Fruit fly (Drosophila melanogaster) whole organism, embryonic: ENCODE data around the gene CG3434.

ENCODE experiments used
- Antp ChIP-seq: fragments of 200-800 bp; sonication (Bioruptor generic); optimal IDR thresholded peaks from 3 replicates; lab custom pipeline; 2016; ENCODE audit warnings: missing biosample characterization, missing genetic modification characterization
- CG10147 ChIP-seq: fragments of 200-800 bp; sonication (Bioruptor generic); optimal IDR thresholded peaks from 2 replicates; lab custom pipeline; 2019; ENCODE audit warnings: missing biosample characterization, mild to moderate bottlenecking, missing genetic modification characterization, moderate library complexity
- CG10462 ChIP-seq: fragments of 200-800 bp; sonication (Bioruptor generic); optimal IDR thresholded peaks from 2 replicates; lab custom pipeline; 2016; ENCODE audit warnings: missing biosample characterization, missing genetic modification characterization
- CG11247 ChIP-seq: fragments of 200-800 bp; sonication (Bioruptor generic); IDR thresholded peaks from 2 replicates; pipeline ENCODE4 v1.3.6; 2022; ENCODE audit warnings: missing biosample characterization, missing genetic modification characterization
- CG11504 ChIP-seq: fragments of 200-800 bp; sonication (Bioruptor generic); optimal IDR thresholded peaks from 3 replicates; lab custom pipeline; 2019; ENCODE audit warnings: missing biosample characterization, mild to moderate bottlenecking, missing genetic modification characterization, moderate library complexity
- CG12659 ChIP-seq: fragments of 200-800 bp; sonication (Bioruptor generic); optimal IDR thresholded peaks from 3 replicates; lab custom pipeline; 2017; ENCODE audit warnings: mild to moderate bottlenecking, missing biosample characterization, missing genetic modification reagents, missing genetic modification characterization
- CG13894 ChIP-seq: fragments of 200-800 bp; sonication (Bioruptor generic); optimal IDR thresholded peaks from 3 replicates; lab custom pipeline; 2018; ENCODE audit warnings: missing biosample characterization, mild to moderate bottlenecking, missing genetic modification characterization, moderate library complexity
- CG1529 ChIP-seq: fragments of 200-800 bp; sonication (Bioruptor generic); optimal IDR thresholded peaks from 3 replicates; lab custom pipeline; 2018; ENCODE audit warnings: missing biosample characterization, missing genetic modification characterization
- CG1792 ChIP-seq: fragments of 200-800 bp; sonication (Bioruptor generic); optimal IDR thresholded peaks from 2 replicates; lab custom pipeline; 2016; ENCODE audit warnings: missing biosample characterization, missing genetic modification characterization
- CG18262 ChIP-seq: fragments of 200-800 bp; optimal IDR thresholded peaks from 3 replicates; lab custom pipeline; 2019; ENCODE audit warnings: missing biosample characterization, mild to moderate bottlenecking, missing genetic modification characterization, moderate library complexity
- CG2116 ChIP-seq: fragments of 200-800 bp; sonication (Bioruptor generic); optimal IDR thresholded peaks from 3 replicates; lab custom pipeline; 2018; ENCODE audit warnings: missing biosample characterization, mild to moderate bottlenecking, missing genetic modification characterization
- CG31365 ChIP-seq: fragments of 200-800 bp; sonication (Bioruptor generic); optimal IDR thresholded peaks from 2 replicates; lab custom pipeline; 2018; ENCODE audit warnings: missing biosample characterization, mild to moderate bottlenecking, missing genetic modification characterization
- CG34224 ChIP-seq: fragments of 200-800 bp; sonication (Bioruptor generic); IDR thresholded peaks from 3 replicates; pipeline ENCODE4 v1.3.6; 2022; ENCODE audit warnings: missing biosample characterization, missing genetic modification characterization; ENCODE audit not compliant: partially characterized antibody
- CG4424 ChIP-seq: fragments of 200-800 bp; sonication (Bioruptor generic); optimal IDR thresholded peaks from 3 replicates; lab custom pipeline; 2016; ENCODE audit warnings: missing biosample characterization, missing genetic modification characterization
- CG6689 ChIP-seq: fragments of 200-800 bp; sonication (Bioruptor generic); IDR thresholded peaks from 2 replicates; pipeline ENCODE4 v1.3.6; 2022; ENCODE audit warnings: missing biosample characterization, missing genetic modification characterization
- CG6813 ChIP-seq: fragments of 200-800 bp; sonication (Bioruptor generic); optimal IDR thresholded peaks from 2 replicates; lab custom pipeline; 2017; ENCODE audit warnings: missing biosample characterization, missing genetic modification characterization, mild to moderate bottlenecking, moderate library complexity, missing genetic modification reagents
- CkIIα-i1 ChIP-seq: fragments of 200-800 bp; sonication (Bioruptor generic); IDR thresholded peaks from 2 replicates; pipeline ENCODE4 v1.3.6; 2022; ENCODE audit warnings: missing biosample characterization, missing genetic modification characterization
- Dbx ChIP-seq: fragments of 200-800 bp; sonication (Bioruptor generic); IDR thresholded peaks from 3 replicates; pipeline ENCODE4 v1.3.6; 2022; ENCODE audit warnings: missing biosample characterization, missing genetic modification characterization
- Eip74EF ChIP-seq, 2 experiments: fragments of 200-800 bp in 1 of 2; fragments of >200 bp in 1 of 2; sonication (Bioruptor generic) in 1 of 2; optimal IDR thresholded peaks; 2 replicates each; lab custom pipeline; 2017 to 2019; ENCODE audit warnings: missing biosample characterization in 2 of 2, missing genetic modification characterization in 2 of 2, mild to moderate bottlenecking in 1 of 2, moderate library complexity in 1 of 2
- Ets65A ChIP-seq: fragments of 200-800 bp; sonication (Bioruptor generic); peaks from one replicate; lab custom pipeline; 2016; ENCODE audit warnings: missing biosample characterization, missing genetic modification characterization
- Fer1 ChIP-seq: fragments of 200-800 bp; sonication (Bioruptor generic); optimal IDR thresholded peaks from 2 replicates; lab custom pipeline; 2017; ENCODE audit warnings: missing biosample characterization, mild to moderate bottlenecking, missing genetic modification characterization
- Gsc ChIP-seq: fragments of 200-800 bp; sonication (Bioruptor generic); IDR thresholded peaks from 2 replicates; pipeline ENCODE4 v1.3.6; 2022; ENCODE audit warnings: missing biosample characterization, missing genetic modification characterization
- H15 ChIP-seq: fragments of 200-800 bp; sonication (Bioruptor generic); IDR thresholded peaks from 3 replicates; pipeline ENCODE4 v1.3.6; 2022; ENCODE audit warnings: missing biosample characterization, missing genetic modification characterization
- Hr51 ChIP-seq, 2 experiments: fragments of 200-800 bp; sonication (Bioruptor generic); optimal IDR thresholded peaks; 2 replicates in 1 of 2; 3 replicates in 1 of 2; lab custom pipeline; 2016 to 2018; ENCODE audit warnings: missing biosample characterization in 2 of 2, missing genetic modification characterization in 2 of 2, mild to moderate bottlenecking in 1 of 2, moderate library complexity in 1 of 2
- Myb ChIP-seq: fragments of 200-800 bp; sonication (Bioruptor generic); optimal IDR thresholded peaks from 2 replicates; lab custom pipeline; 2016; ENCODE audit warnings: missing biosample characterization, missing genetic modification characterization
- NC2β ChIP-seq: fragments of 200-800 bp; sonication (Bioruptor generic); optimal IDR thresholded peaks from 2 replicates; lab custom pipeline; 2016; ENCODE audit warnings: missing biosample characterization, missing genetic modification characterization
- Side ChIP-seq: fragments of 200-800 bp; sonication (Bioruptor generic); optimal IDR thresholded peaks from 2 replicates; lab custom pipeline; 2016; ENCODE audit warnings: missing biosample characterization, missing genetic modification characterization
- bab2 ChIP-seq: fragments of 200-800 bp; sonication (Bioruptor generic); optimal IDR thresholded peaks from 2 replicates; lab custom pipeline; 2016; ENCODE audit warnings: missing biosample characterization, missing genetic modification characterization
- bbx ChIP-seq: fragments of 200-800 bp; sonication (Bioruptor generic); IDR thresholded peaks from 2 replicates; pipeline ENCODE4 v1.3.6; 2022; ENCODE audit warnings: missing biosample characterization, missing genetic modification characterization; ENCODE audit not compliant: partially characterized antibody
- crol ChIP-seq: fragments of 200-800 bp; sonication (Bioruptor generic); IDR thresholded peaks from 2 replicates; pipeline ENCODE4 v1.3.6; 2022; ENCODE audit warnings: missing biosample characterization, missing genetic modification characterization
- eve ChIP-seq, 2 experiments: fragments of >200 bp; optimal IDR thresholded peaks; 2 replicates each; lab custom pipeline; 2017; ENCODE audit warnings: missing biosample characterization in 2 of 2, missing genetic modification characterization in 2 of 2
- fd102C ChIP-seq: fragments of 200-800 bp; sonication (Bioruptor generic); optimal IDR thresholded peaks from 2 replicates; lab custom pipeline; 2018; ENCODE audit warnings: missing biosample characterization, mild to moderate bottlenecking, missing genetic modification characterization, moderate library complexity
- fd96Cb ChIP-seq: fragments of 200-800 bp; sonication (Bioruptor generic); optimal IDR thresholded peaks from 2 replicates; lab custom pipeline; 2018; ENCODE audit warnings: missing biosample characterization, mild to moderate bottlenecking, missing genetic modification characterization, moderate library complexity
- gsb-n ChIP-seq: fragments of 200-800 bp; sonication (Bioruptor generic); optimal IDR thresholded peaks from 3 replicates; lab custom pipeline; 2018; ENCODE audit warnings: missing biosample characterization, mild to moderate bottlenecking, missing genetic modification characterization
- jing ChIP-seq: fragments of 200-800 bp; sonication (Bioruptor generic); optimal IDR thresholded peaks from 2 replicates; lab custom pipeline; 2018; ENCODE audit warnings: missing biosample characterization, mild to moderate bottlenecking, missing genetic modification characterization
- knrl ChIP-seq: fragments of 200-800 bp; sonication (Bioruptor generic); IDR thresholded peaks from 3 replicates; pipeline ENCODE4 v1.3.6; 2022; ENCODE audit warnings: missing biosample characterization, missing genetic modification characterization; ENCODE audit not compliant: partially characterized antibody
- lilli ChIP-seq: fragments of 200-800 bp; sonication (Bioruptor generic); optimal IDR thresholded peaks from 3 replicates; lab custom pipeline; 2016; ENCODE audit warnings: missing biosample characterization, missing genetic modification characterization
- nau ChIP-seq: fragments of 200-800 bp; sonication (Bioruptor generic); optimal IDR thresholded peaks from 3 replicates; lab custom pipeline; 2017; ENCODE audit warnings: missing biosample characterization, mild to moderate bottlenecking, missing genetic modification characterization, missing genetic modification reagents
- p53 ChIP-seq: fragments of 200-800 bp; sonication (Bioruptor generic); optimal IDR thresholded peaks from 2 replicates; lab custom pipeline; 2016; ENCODE audit warnings: missing biosample characterization, missing genetic modification characterization
- pros ChIP-seq: fragments of 200-800 bp; sonication (Bioruptor generic); optimal IDR thresholded peaks from 3 replicates; lab custom pipeline; 2019; ENCODE audit warnings: missing biosample characterization, mild to moderate bottlenecking, missing genetic modification characterization, moderate library complexity
- ranshi ChIP-seq: fragments of 200-800 bp; sonication (Bioruptor generic); IDR thresholded peaks from 2 replicates; pipeline ENCODE4 v1.3.6; 2022; ENCODE audit warnings: missing biosample characterization, missing genetic modification characterization
- run ChIP-seq: fragments of 200-800 bp; sonication (Bioruptor generic); optimal IDR thresholded peaks from 3 replicates; lab custom pipeline; 2018; ENCODE audit warnings: missing biosample characterization, mild to moderate bottlenecking, missing genetic modification characterization
- ssp ChIP-seq: fragments of 200-800 bp; sonication (Bioruptor generic); IDR thresholded peaks from 2 replicates; pipeline ENCODE4 v1.3.6; 2022; ENCODE audit warnings: missing biosample characterization, missing genetic modification characterization
- tio ChIP-seq: fragments of 200-800 bp; sonication (Bioruptor generic); optimal IDR thresholded peaks from 2 replicates; lab custom pipeline; 2017; ENCODE audit warnings: missing biosample characterization, missing genetic modification characterization, inconsistent platforms
- tna ChIP-seq: fragments of 200-800 bp; sonication (Bioruptor generic); IDR thresholded peaks from 2 replicates; pipeline ENCODE4 v1.3.6; 2022; ENCODE audit warnings: missing biosample characterization, missing genetic modification characterization; ENCODE audit not compliant: partially characterized antibody
- toy ChIP-seq: fragments of 200-800 bp; sonication (Bioruptor generic); IDR thresholded peaks from 2 replicates; pipeline ENCODE4 v1.3.6; 2022; ENCODE audit warnings: missing biosample characterization, missing genetic modification characterization
- tx ChIP-seq: fragments of 200-800 bp; sonication (Bioruptor generic); optimal IDR thresholded peaks from 2 replicates; lab custom pipeline; 2016; ENCODE audit warnings: missing biosample characterization, missing genetic modification characterization
- vnd ChIP-seq: fragments of 200-800 bp; sonication (Bioruptor generic); IDR thresholded peaks from 3 replicates; pipeline ENCODE4 v1.3.6; 2022; ENCODE audit warnings: missing biosample characterization, missing genetic modification characterization; ENCODE audit not compliant: partially characterized antibody
- zen ChIP-seq: fragments of 200-800 bp; sonication (Bioruptor generic); optimal IDR thresholded peaks from 3 replicates; lab custom pipeline; 2018; ENCODE audit warnings: missing biosample characterization, mild to moderate bottlenecking, missing genetic modification characterization, moderate library complexity
- zfh1 ChIP-seq: fragments of 200-800 bp; sonication (Bioruptor generic); IDR thresholded peaks from 3 replicates; pipeline ENCODE4 v1.3.6; 2022; ENCODE audit warnings: missing biosample characterization, missing genetic modification characterization

CG3434 gene

DNA sequence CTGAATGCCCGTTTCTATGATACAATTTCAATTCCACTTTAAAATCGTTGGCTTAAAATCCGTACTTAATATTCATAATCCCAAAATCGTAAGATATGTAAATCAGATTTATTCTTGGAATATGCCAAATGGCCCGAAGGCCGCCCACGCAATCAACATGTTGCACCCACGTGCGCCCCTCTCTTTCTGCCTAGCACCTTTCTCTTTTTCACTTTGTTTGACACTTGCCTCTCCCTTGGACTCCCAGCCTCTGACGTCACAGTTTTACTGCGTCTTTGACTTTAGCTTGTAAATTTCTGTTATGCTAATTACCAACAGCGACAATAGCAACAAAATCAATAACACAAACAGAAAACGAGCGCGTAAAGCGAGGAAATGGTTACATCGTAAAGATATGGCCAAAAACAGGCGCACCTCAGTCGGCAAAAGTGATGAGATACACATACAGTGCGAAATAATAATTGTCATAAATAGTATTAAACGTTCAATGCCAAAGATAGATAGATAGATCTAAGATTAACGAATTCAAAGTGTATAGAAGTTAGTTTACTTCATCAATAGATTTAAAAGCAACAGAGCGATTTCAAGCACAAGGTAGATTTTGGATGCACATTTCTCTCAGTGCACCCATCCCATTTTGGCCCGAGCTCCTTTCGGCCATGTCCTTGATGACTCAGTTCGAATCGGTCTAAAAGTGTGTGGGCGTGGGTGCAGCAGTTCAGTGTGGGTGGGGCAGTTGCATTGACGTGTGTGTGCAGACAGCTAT is 43.1 kb upstream of the CG3434 start (continued):
- TF ChIP-seq eve (GFP tag; optimal IDR thresholded peaks at IDR 0.05; lab: Kevin White, UChicago) (no peak), tio (GFP tag; lab: Kevin White, UChicago) (no peak), Ets65A (GFP tag; lab: Kevin White, UChicago) (no peak), zen (tag; lab: Kevin White, UChicago) (peak; percentile 29), Dbx (GFP tag; lab: Robert Waterston, UW) (no peak), ssp (no peak), CG11504 (no peak), ranshi (GFP tag; lab: Robert Waterston, UW) (no peak), fd96Cb (peak; percentile 1), p53 (GFP tag; lab: Kevin White, UChicago) (no peak), CG10147 (GFP tag; lab: Kevin White, UChicago) (no peak), bbx (no peak), CG4424 (peak; percentile 16), crol (no peak), H15 (no peak), Hr51 (GFP tag; optimal IDR thresholded peaks at IDR 0.05; lab: Kevin White, UChicago) (no peak), CG11247 (GFP tag; lab: Robert Waterston, UW) (no peak), gsb-n (tag; lab: Kevin White, UChicago) (no peak), run (no peak), fd102C (GFP tag; lab: Kevin White, UChicago) (no peak), Antp (GFP tag; lab: Kevin White, UChicago) (no peak), Gsc (GFP tag; lab: Robert Waterston, UW) (no peak), CG31365 (no peak), NC2β (GFP tag; lab: Kevin White, UChicago) (no peak), CG34224 (GFP tag; lab: Robert Waterston, UW) (no peak), jing (GFP tag; lab: Kevin White, UChicago) (no peak), CG6813 (no peak), CG12659 (GFP tag; lab: Kevin White, UChicago) (no peak), lilli (GFP tag; lab: Kevin White, UChicago) (no peak), Myb (no peak), CG13894 (tag; lab: Kevin White, UChicago) (no peak), toy (GFP tag; lab: Robert Waterston, UW) (no peak), CG6689 (GFP tag; lab: Robert Waterston, UW) (no peak), CG10462 (GFP tag; lab: Kevin White, UChicago) (no peak), zfh1 (0 out of 3 replicates have a peak, but pooled peaks have one; percentile 16), nau (GFP tag; lab: Kevin White, UChicago) (no peak), CG2116 (no peak), CG18262 (tag; lab: Kevin White, UChicago) (no peak), Fer1 (GFP tag; lab: Kevin White, UChicago) (peak; percentile 1), tx (GFP tag; lab: Kevin White, UChicago) (no peak), vnd (GFP tag; lab: Robert Waterston, UW) (no peak), CG1792 (GFP tag; lab: Kevin White, UChicago) (no peak), CG1529 (GFP tag; lab: Kevin White, UChicago) (no peak), pros (GFP tag; lab: Kevin White, UChicago) (no peak), bab2 (peak; percentile 10), Eip74EF (GFP tag; optimal IDR thresholded peaks at IDR 0.05; lab: Kevin White, UChicago) (no peak), Side (GFP tag; lab: Kevin White, UChicago) (no peak), knrl (GFP tag; lab: Robert Waterston, UW) (no peak), CkIIα-i1 (GFP tag; lab: Robert Waterston, UW) (no peak), tna (no peak)
